Fruit fly (Drosophila melanogaster) Kc167 (cell line): ENCODE data around the gene dop.

Experiments used
- Myc ChIP-seq: fragments of >200 bp; optimal IDR thresholded peaks from 2 replicates; lab custom pipeline; 2017; ENCODE audit warnings: missing external identifiers
- Sin3A ChIP-seq: fragments of >200 bp; optimal IDR thresholded peaks from 2 replicates; lab custom pipeline; 2018; ENCODE audit warnings: missing external identifiers
- h ChIP-seq: fragments of >200 bp; optimal IDR thresholded peaks from 3 replicates; lab custom pipeline; 2018; ENCODE audit warnings: missing external identifiers
- insv ChIP-seq: fragments of >200 bp; optimal IDR thresholded peaks from 3 replicates; lab custom pipeline; 2018; ENCODE audit warnings: missing external identifiers
- psq ChIP-seq: fragments of >200 bp; optimal IDR thresholded peaks from 2 replicates; lab custom pipeline; 2017; ENCODE audit warnings: missing external identifiers
- ttk ChIP-seq: sonication (Bioruptor generic); optimal IDR thresholded peaks from 2 replicates; lab custom pipeline; 2017; ENCODE audit warnings: missing external identifiers

DNA sequence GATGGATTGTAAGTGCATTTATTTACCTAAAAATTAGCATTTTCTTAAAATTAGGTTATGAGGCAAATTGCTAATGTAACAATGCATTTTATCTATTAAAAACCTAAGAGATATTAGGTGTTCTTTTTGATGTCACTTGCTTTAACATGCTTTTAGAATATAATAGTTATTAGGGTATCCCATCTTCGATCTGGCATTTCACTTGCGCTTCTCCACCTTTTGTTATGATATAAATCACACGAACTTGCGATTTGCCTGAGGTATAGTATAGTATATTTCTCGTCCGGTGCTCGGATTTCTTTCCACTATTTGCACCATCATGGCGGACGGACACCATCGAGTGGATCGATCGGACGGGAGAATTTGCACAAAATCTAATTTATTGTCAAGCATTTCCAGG lies 35.7 kb upstream of the dop start:
- TF ChIP-seq psq (lab: Kevin White, UChicago) (no peak), insv (lab: Kevin White, UChicago) (no peak), Sin3A (lab: Kevin White, UChicago) (no peak), h (lab: Kevin White, UChicago) (no peak), Myc (lab: Kevin White, UChicago) (no peak), ttk (no peak)
